Fruit fly (Drosophila melanogaster) whole organism, embryonic: ENCODE results near the gene CG43051.

Experiments used
- ATbp ChIP-seq: fragments of 200-800 bp; sonication (Bioruptor generic); optimal IDR thresholded peaks from 2 replicates; lab custom pipeline; 2017; ENCODE audit warnings: missing biosample characterization, mild to moderate bottlenecking, missing genetic modification characterization, missing genetic modification reagents
- Bgb ChIP-seq: fragments of 200-800 bp; sonication (Bioruptor generic); IDR thresholded peaks from 2 replicates; pipeline ENCODE4 v1.3.6; 2022; ENCODE audit warnings: missing biosample characterization, missing genetic modification characterization; ENCODE audit not compliant: partially characterized antibody
- CG10431 ChIP-seq: fragments of 200-800 bp; sonication (Bioruptor generic); optimal IDR thresholded peaks from 3 replicates; lab custom pipeline; 2018; ENCODE audit warnings: missing biosample characterization, mild to moderate bottlenecking, missing genetic modification characterization
- CG11247 ChIP-seq: fragments of 200-800 bp; sonication (Bioruptor generic); IDR thresholded peaks from 2 replicates; pipeline ENCODE4 v1.3.6; 2022; ENCODE audit warnings: missing biosample characterization, missing genetic modification characterization
- CG11456 ChIP-seq: fragments of 200-800 bp; sonication (Bioruptor generic); IDR thresholded peaks from 3 replicates; pipeline ENCODE4 v1.3.6; 2022; ENCODE audit warnings: missing biosample characterization, missing genetic modification characterization
- CG14860 ChIP-seq: fragments of 200-800 bp; sonication (Bioruptor generic); IDR thresholded peaks from 3 replicates; pipeline ENCODE4 v1.3.6; 2022; ENCODE audit warnings: missing biosample characterization, missing genetic modification characterization; ENCODE audit not compliant: partially characterized antibody
- CG1603 ChIP-seq: fragments of 200-800 bp; sonication (Bioruptor generic); optimal IDR thresholded peaks from 2 replicates; lab custom pipeline; 2019; ENCODE audit warnings: missing biosample characterization, mild to moderate bottlenecking, missing genetic modification characterization, moderate library complexity
- CG16779 ChIP-seq: fragments of 200-800 bp; sonication (Bioruptor generic); IDR thresholded peaks from 2 replicates; pipeline ENCODE4 v1.3.6; 2022; ENCODE audit warnings: missing biosample characterization, missing genetic modification characterization
- CG16815 ChIP-seq: fragments of 200-800 bp; sonication (Bioruptor generic); optimal IDR thresholded peaks from 3 replicates; lab custom pipeline; 2017; ENCODE audit warnings: missing biosample characterization, mild to moderate bottlenecking, missing genetic modification characterization
- CG30020 ChIP-seq: fragments of 200-800 bp; optimal IDR thresholded peaks from 2 replicates; lab custom pipeline; 2019; ENCODE audit warnings: missing biosample characterization, mild to moderate bottlenecking, missing genetic modification characterization, moderate library complexity
- CG34376 ChIP-seq: fragments of 200-800 bp; sonication (Bioruptor generic); optimal IDR thresholded peaks from 2 replicates; lab custom pipeline; 2018; ENCODE audit warnings: missing biosample characterization, mild to moderate bottlenecking, missing genetic modification characterization
- CG4360 ChIP-seq: fragments of 200-800 bp; sonication (Bioruptor generic); IDR thresholded peaks from 2 replicates; pipeline ENCODE4 v1.3.6; 2022; ENCODE audit warnings: missing biosample characterization, missing genetic modification characterization
- CG4404 ChIP-seq: fragments of 200-800 bp; sonication (Bioruptor generic); IDR thresholded peaks from 2 replicates; pipeline ENCODE4 v1.3.6; 2022; ENCODE audit warnings: missing biosample characterization, missing genetic modification characterization
- CG4617 ChIP-seq: fragments of 200-800 bp; sonication (Bioruptor generic); optimal IDR thresholded peaks from 3 replicates; lab custom pipeline; 2016; ENCODE audit warnings: missing biosample characterization, missing genetic modification characterization, borderline replicate concordance
- CG6254 ChIP-seq: fragments of 200-800 bp; sonication (Bioruptor generic); optimal IDR thresholded peaks from 3 replicates; lab custom pipeline; 2017; ENCODE audit warnings: mild to moderate bottlenecking, missing biosample characterization, missing genetic modification reagents, missing genetic modification characterization
- CG7271 ChIP-seq: fragments of 200-800 bp; sonication (Bioruptor generic); optimal IDR thresholded peaks from 2 replicates; lab custom pipeline; 2018; ENCODE audit warnings: missing biosample characterization, mild to moderate bottlenecking, missing genetic modification characterization, moderate library complexity
- CG7839 ChIP-seq: fragments of 200-800 bp; sonication (Bioruptor generic); optimal IDR thresholded peaks from 3 replicates; lab custom pipeline; 2018; ENCODE audit warnings: missing biosample characterization, mild to moderate bottlenecking, missing genetic modification characterization, moderate library complexity
- D19A ChIP-seq: fragments of 200-800 bp; optimal IDR thresholded peaks from 3 replicates; lab custom pipeline; 2019; ENCODE audit warnings: missing biosample characterization, mild to moderate bottlenecking, missing genetic modification characterization, moderate library complexity
- Drgx ChIP-seq: fragments of 200-800 bp; sonication (Bioruptor generic); IDR thresholded peaks from 2 replicates; pipeline ENCODE4 v1.3.6; 2022; ENCODE audit warnings: missing biosample characterization, missing genetic modification characterization
- Fer2 ChIP-seq: fragments of 200-800 bp; sonication (Bioruptor generic); optimal IDR thresholded peaks from 2 replicates; lab custom pipeline; 2018; ENCODE audit warnings: missing biosample characterization, mild to moderate bottlenecking, missing genetic modification characterization, moderate library complexity
- HLH54F ChIP-seq: fragments of 200-800 bp; sonication (Bioruptor generic); optimal IDR thresholded peaks from 3 replicates; lab custom pipeline; 2016; ENCODE audit warnings: missing biosample characterization, missing genetic modification characterization
- Hr78 ChIP-seq, 2 experiments: fragments of 200-800 bp in 1 of 2; fragments of >200 bp in 1 of 2; sonication (Bioruptor generic) in 1 of 2; optimal IDR thresholded peaks; 2 replicates each; lab custom pipeline; 2017 to 2019; ENCODE audit warnings: missing biosample characterization in 2 of 2, missing genetic modification characterization in 2 of 2, mild to moderate bottlenecking in 1 of 2, moderate library complexity in 1 of 2
- Mad ChIP-seq: fragments of 200-800 bp; sonication (Bioruptor generic); optimal IDR thresholded peaks from 2 replicates; lab custom pipeline; 2016; ENCODE audit warnings: missing biosample characterization, missing genetic modification characterization
- PHDP ChIP-seq: fragments of 200-800 bp; sonication (Bioruptor generic); optimal IDR thresholded peaks from 3 replicates; lab custom pipeline; 2018; ENCODE audit warnings: missing biosample characterization, mild to moderate bottlenecking, missing genetic modification characterization, moderate library complexity
- Ravus ChIP-seq: fragments of 200-800 bp; sonication (Bioruptor generic); IDR thresholded peaks from 2 replicates; pipeline ENCODE4 v1.3.6; 2022; ENCODE audit warnings: missing biosample characterization, missing genetic modification characterization
- Scr ChIP-seq: fragments of 200-800 bp; sonication (Bioruptor generic); IDR thresholded peaks from 2 replicates; pipeline ENCODE4 v1.3.6; 2022; ENCODE audit warnings: missing biosample characterization, missing genetic modification characterization; ENCODE audit not compliant: partially characterized antibody
- YL-1 ChIP-seq: fragments of 200-800 bp; sonication (Bioruptor generic); optimal IDR thresholded peaks from 3 replicates; lab custom pipeline; 2017; ENCODE audit warnings: missing biosample characterization, mild to moderate bottlenecking, missing genetic modification characterization
- amos ChIP-seq: fragments of 200-800 bp; sonication (Bioruptor generic); IDR thresholded peaks from 2 replicates; pipeline ENCODE4 v1.3.6; 2022; ENCODE audit warnings: missing biosample characterization, missing genetic modification characterization; ENCODE audit not compliant: partially characterized antibody
- btn ChIP-seq: fragments of 200-800 bp; sonication (Bioruptor generic); optimal IDR thresholded peaks from 2 replicates; lab custom pipeline; 2016; ENCODE audit warnings: missing biosample characterization, missing genetic modification characterization
- chn ChIP-seq: fragments of 200-800 bp; sonication (Bioruptor generic); optimal IDR thresholded peaks from 2 replicates; lab custom pipeline; 2016; ENCODE audit warnings: missing biosample characterization, missing genetic modification characterization
- croc ChIP-seq: fragments of 200-800 bp; sonication (Bioruptor generic); conservative IDR thresholded peaks from 3 replicates; pipeline ENCODE4 v1.3.6; 2022; ENCODE audit warnings: missing biosample characterization, missing genetic modification characterization
- dmrt11E ChIP-seq: fragments of 200-800 bp; sonication (Bioruptor generic); optimal IDR thresholded peaks from 3 replicates; lab custom pipeline; 2018; ENCODE audit warnings: missing biosample characterization, mild to moderate bottlenecking, missing genetic modification characterization, moderate library complexity
- eyg ChIP-seq: fragments of 200-800 bp; sonication (Bioruptor generic); optimal IDR thresholded peaks from 3 replicates; lab custom pipeline; 2016; ENCODE audit warnings: missing biosample characterization, missing genetic modification characterization
- gcm ChIP-seq: fragments of 200-800 bp; sonication (Bioruptor generic); optimal IDR thresholded peaks from 2 replicates; lab custom pipeline; 2019; ENCODE audit warnings: missing biosample characterization, mild to moderate bottlenecking, missing genetic modification characterization, moderate library complexity
- gsb ChIP-seq: fragments of 200-800 bp; sonication (Bioruptor generic); IDR thresholded peaks from 2 replicates; pipeline ENCODE4 v1.3.6; 2022; ENCODE audit warnings: missing biosample characterization, missing genetic modification characterization
- hbn ChIP-seq: fragments of 200-800 bp; sonication (Bioruptor generic); IDR thresholded peaks from 2 replicates; pipeline ENCODE4 v1.3.6; 2022; ENCODE audit warnings: missing biosample characterization, missing genetic modification characterization; ENCODE audit not compliant: partially characterized antibody
- nau ChIP-seq: fragments of 200-800 bp; sonication (Bioruptor generic); optimal IDR thresholded peaks from 3 replicates; lab custom pipeline; 2017; ENCODE audit warnings: missing biosample characterization, mild to moderate bottlenecking, missing genetic modification characterization, missing genetic modification reagents
- odd ChIP-seq: fragments of 200-800 bp; sonication (Bioruptor generic); optimal IDR thresholded peaks from 2 replicates; lab custom pipeline; 2017; ENCODE audit warnings: missing biosample characterization, mild to moderate bottlenecking, missing genetic modification characterization
- phol ChIP-seq: fragments of 200-800 bp; sonication (Bioruptor generic); optimal IDR thresholded peaks from 3 replicates; lab custom pipeline; 2018; ENCODE audit warnings: missing biosample characterization, mild to moderate bottlenecking, missing genetic modification characterization, moderate library complexity
- prd ChIP-seq, 3 experiments: fragments of >200 bp in 2 of 3; fragments of 200-800 bp in 1 of 3; sonication (Bioruptor generic) in 1 of 3; optimal IDR thresholded peaks in 2 of 3; IDR thresholded peaks in 1 of 3; 2 replicates in 2 of 3; 3 replicates in 1 of 3; pipeline versions ENCODE4 v1.3.6 to Lab custom; 2017 to 2022; ENCODE audit warnings: missing biosample characterization in 1 of 3, missing genetic modification characterization in 1 of 3
- rib ChIP-seq: fragments of 200-800 bp; sonication (Bioruptor generic); IDR thresholded peaks from 2 replicates; pipeline ENCODE4 v1.3.6; 2022; ENCODE audit warnings: missing biosample characterization, missing genetic modification characterization
- sna ChIP-seq: fragments of 200-800 bp; sonication (Bioruptor generic); IDR thresholded peaks from 2 replicates; pipeline ENCODE4 v1.3.6; 2022; ENCODE audit warnings: missing biosample characterization, missing genetic modification characterization; ENCODE audit not compliant: partially characterized antibody
- sob ChIP-seq: fragments of 200-800 bp; sonication (Bioruptor generic); IDR thresholded peaks from 2 replicates; pipeline ENCODE4 v1.3.6; 2022; ENCODE audit warnings: missing biosample characterization, missing genetic modification characterization
- sr ChIP-seq: fragments of 200-800 bp; sonication (Bioruptor generic); IDR thresholded peaks from 3 replicates; pipeline ENCODE4 v1.3.6; 2022; ENCODE audit warnings: missing biosample characterization, missing genetic modification characterization
- tap ChIP-seq: fragments of 200-800 bp; optimal IDR thresholded peaks from 3 replicates; lab custom pipeline; 2019; ENCODE audit warnings: missing biosample characterization, mild to moderate bottlenecking, missing genetic modification characterization, moderate library complexity
- unc-4 ChIP-seq: fragments of 200-800 bp; sonication (Bioruptor generic); IDR thresholded peaks from 2 replicates; pipeline ENCODE4 v1.3.6; 2022; ENCODE audit warnings: missing biosample characterization, missing genetic modification characterization; ENCODE audit not compliant: partially characterized antibody
- unpg ChIP-seq: fragments of 200-800 bp; sonication (Bioruptor generic); optimal IDR thresholded peaks from 3 replicates; lab custom pipeline; 2018; ENCODE audit warnings: missing biosample characterization, mild to moderate bottlenecking, missing genetic modification characterization, moderate library complexity
- zfh2 ChIP-seq: fragments of 200-800 bp; sonication (Bioruptor generic); optimal IDR thresholded peaks from 2 replicates; lab custom pipeline; 2016; ENCODE audit warnings: missing biosample characterization, missing genetic modification characterization

Gene CG43051

DNA sequence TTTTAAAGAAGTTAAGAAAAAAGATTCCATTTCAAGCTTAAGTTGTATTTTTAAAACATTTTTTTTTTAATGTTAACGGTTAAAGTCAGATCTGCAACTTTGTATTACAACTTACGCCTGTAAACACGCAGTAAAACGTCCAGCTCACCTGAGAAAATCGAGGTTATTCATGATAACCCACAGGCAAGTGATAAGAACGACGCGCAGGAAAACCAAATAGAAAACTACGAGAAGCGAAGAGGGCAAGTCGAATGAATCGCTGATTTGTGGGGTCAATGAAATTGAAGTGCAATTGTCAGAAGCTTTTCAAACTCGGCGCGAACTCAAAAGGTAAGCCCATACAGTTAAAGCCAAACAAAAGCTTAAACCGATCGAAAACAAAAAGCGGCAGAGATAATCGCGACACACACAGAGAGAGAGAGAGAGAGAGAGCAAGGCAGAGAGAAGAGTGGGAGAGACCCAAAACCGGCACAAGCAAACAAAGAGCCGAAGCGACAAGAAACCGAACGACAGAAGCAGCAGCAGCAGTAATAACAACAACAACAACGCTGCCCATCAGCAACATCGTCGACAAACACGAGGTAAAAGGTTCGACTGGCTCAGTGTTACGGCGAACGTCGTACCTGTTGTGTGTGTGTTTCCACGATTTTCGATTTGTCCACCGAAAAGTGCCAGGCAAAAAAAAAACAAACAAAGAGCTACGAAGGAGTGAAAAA is at the start of gene CG43051 (continued):
- no peak for TF ChIP-seq CG4617 (GFP tag; lab: Kevin White, UChicago)
- peak; percentile 70 for TF ChIP-seq nau
- no peak for TF ChIP-seq CG7839 (tag; lab: Kevin White, UChicago)
- TF ChIP-seq YL-1 (GFP tag; lab: Kevin White, UChicago), result peak; percentile 6
- TF ChIP-seq Mad (GFP tag; lab: Kevin White, UChicago), result no peak
- no peak for TF ChIP-seq CG14860 (GFP tag; lab: Robert Waterston, UW)
- no peak; the same call in 1 of the 2 replicates for TF ChIP-seq amos (GFP tag; lab: Robert Waterston, UW)
- TF ChIP-seq prd (optimal IDR thresholded peaks at IDR 0.05; lab: Kevin White, UChicago), result no peak
- no peak for TF ChIP-seq prd (GFP tag; IDR thresholded peaks at IDR 0.05; lab: Robert Waterston, UW)
- TF ChIP-seq CG11456, result no peak
- TF ChIP-seq Hr78 (GFP tag; optimal IDR thresholded peaks at IDR 0.05; lab: Kevin White, UChicago), result peak in 1 of 2 experiments; percentile 92
- peak; percentile 32; the same call in 1 of the 2 replicates for TF ChIP-seq Scr (GFP tag; lab: Robert Waterston, UW)
- no peak for TF ChIP-seq CG30020 (tag; lab: Kevin White, UChicago)
- no peak for TF ChIP-seq Fer2 (tag; lab: Kevin White, UChicago)
- TF ChIP-seq HLH54F (GFP tag; lab: Kevin White, UChicago), result no peak
- no peak for TF ChIP-seq eyg (GFP tag; lab: Kevin White, UChicago)
- no peak for TF ChIP-seq CG6254 (GFP tag; lab: Kevin White, UChicago)
- no peak for TF ChIP-seq ATbp (GFP tag; lab: Kevin White, UChicago)
- no peak for TF ChIP-seq CG1603
- no peak for TF ChIP-seq croc (GFP tag; lab: Robert Waterston, UW)
- TF ChIP-seq CG4360 (GFP tag; lab: Robert Waterston, UW), result peak; percentile 91
- TF ChIP-seq sr (GFP tag; lab: Robert Waterston, UW), result no peak
- no peak for TF ChIP-seq phol (tag; lab: Kevin White, UChicago)
- TF ChIP-seq odd (GFP tag; lab: Kevin White, UChicago), result no peak
- no peak for TF ChIP-seq tap (tag; lab: Kevin White, UChicago)
- no peak for TF ChIP-seq unc-4 (GFP tag; lab: Robert Waterston, UW)
- TF ChIP-seq chn (GFP tag; lab: Kevin White, UChicago), result no peak
- TF ChIP-seq sna (GFP tag; lab: Robert Waterston, UW), result peak; percentile 42
- no peak for TF ChIP-seq Ravus (GFP tag; lab: Robert Waterston, UW)
- no peak for TF ChIP-seq unpg (GFP tag; lab: Kevin White, UChicago)
- peak; percentile 5 for TF ChIP-seq D19A (tag; lab: Kevin White, UChicago)
- no peak for TF ChIP-seq CG10431
- TF ChIP-seq zfh2, result no peak
- TF ChIP-seq sob, result 0 out of 2 replicates have a peak, but pooled peaks have one; percentile 40
- TF ChIP-seq rib, result 0 out of 2 replicates have a peak, but pooled peaks have one; percentile 24
- no peak for TF ChIP-seq CG16779
- TF ChIP-seq CG7271 (tag; lab: Kevin White, UChicago), result no peak
- no peak for TF ChIP-seq btn (GFP tag; lab: Kevin White, UChicago)
- no peak for TF ChIP-seq CG4404 (GFP tag; lab: Robert Waterston, UW)
- peak; percentile 67 for TF ChIP-seq CG34376 (GFP tag; lab: Kevin White, UChicago)
- peak; percentile 64; the same call in 1 of the 2 replicates for TF ChIP-seq Drgx (GFP tag; lab: Robert Waterston, UW)
- TF ChIP-seq PHDP, result no peak
- peak; percentile 3 for TF ChIP-seq gcm (GFP tag; lab: Kevin White, UChicago)
- no peak for TF ChIP-seq dmrt11E
- TF ChIP-seq gsb, result no peak
- TF ChIP-seq CG16815 (GFP tag; lab: Kevin White, UChicago), result no peak
- 0 out of 2 replicates have a peak, but pooled peaks have one; percentile 30 for TF ChIP-seq Bgb (GFP tag; lab: Robert Waterston, UW)
- no peak for TF ChIP-seq CG11247 (GFP tag; lab: Robert Waterston, UW)
- TF ChIP-seq hbn (GFP tag; lab: Robert Waterston, UW), result no peak
